Fruit fly (Drosophila melanogaster) whole organism, adult: ENCODE data around the gene CG31650.

Source experiments
- CG12768 ChIP-seq: fragments of 200-800 bp; sonication (Bioruptor generic); optimal IDR thresholded peaks from 2 replicates; lab custom pipeline; 2017; ENCODE audit warnings: missing biosample characterization, missing genetic modification characterization, mild to moderate bottlenecking, moderate library complexity, missing genetic modification reagents
- CG14711 ChIP-seq: fragments of 200-800 bp; sonication (Bioruptor generic); optimal IDR thresholded peaks from 2 replicates; lab custom pipeline; 2018; ENCODE audit warnings: missing biosample characterization, mild to moderate bottlenecking, missing genetic modification characterization, moderate library complexity
- CG33017 ChIP-seq: fragments of 200-800 bp; sonication (Bioruptor generic); optimal IDR thresholded peaks from 2 replicates; lab custom pipeline; 2018; ENCODE audit warnings: missing biosample characterization, mild to moderate bottlenecking, missing genetic modification characterization, moderate library complexity
- CG5204 ChIP-seq: fragments of 200-800 bp; sonication (Bioruptor generic); optimal IDR thresholded peaks from 2 replicates; lab custom pipeline; 2016; ENCODE audit warnings: missing biosample characterization, missing genetic modification characterization
- CG7101 ChIP-seq: fragments of 200-800 bp; sonication (Bioruptor generic); optimal IDR thresholded peaks from 2 replicates; lab custom pipeline; 2018; ENCODE audit warnings: missing biosample characterization, mild to moderate bottlenecking, missing genetic modification characterization, moderate library complexity
- Clk ChIP-seq: fragments of 200-800 bp; sonication (Bioruptor generic); optimal IDR thresholded peaks from 2 replicates; lab custom pipeline; 2017; ENCODE audit warnings: missing biosample characterization, missing genetic modification characterization
- Crg-1 ChIP-seq: fragments of 200-800 bp; sonication (Bioruptor generic); optimal IDR thresholded peaks from 2 replicates; lab custom pipeline; 2016; ENCODE audit warnings: missing biosample characterization, missing genetic modification characterization
- Hr96 ChIP-seq: fragments of 200-800 bp; sonication (Bioruptor generic); optimal IDR thresholded peaks from 2 replicates; lab custom pipeline; 2016; ENCODE audit warnings: missing biosample characterization, missing genetic modification characterization
- Mnt ChIP-seq: fragments of 200-800 bp; sonication (Bioruptor generic); optimal IDR thresholded peaks from 2 replicates; lab custom pipeline; 2016; ENCODE audit warnings: missing biosample characterization, mild to moderate bottlenecking, missing genetic modification characterization
- cic ChIP-seq: fragments of 200-800 bp; sonication (Bioruptor generic); optimal IDR thresholded peaks from 2 replicates; lab custom pipeline; 2017; ENCODE audit warnings: missing biosample characterization, mild to moderate bottlenecking, missing genetic modification characterization, moderate library complexity
- cnc ChIP-seq, 2 experiments: fragments of >200 bp; optimal IDR thresholded peaks; 2 replicates each; lab custom pipeline; 2017
- kay ChIP-seq: fragments of 200-800 bp; sonication (Bioruptor generic); peaks from one replicate; lab custom pipeline; 2016; ENCODE audit warnings: missing biosample characterization, missing genetic modification characterization, borderline replicate concordance
- tj ChIP-seq: fragments of 200-800 bp; sonication (Bioruptor generic); optimal IDR thresholded peaks from 3 replicates; lab custom pipeline; 2017; ENCODE audit warnings: missing biosample characterization, mild to moderate bottlenecking, missing genetic modification characterization, moderate library complexity
- toe ChIP-seq: fragments of 200-800 bp; sonication (Bioruptor generic); optimal IDR thresholded peaks from 2 replicates; lab custom pipeline; 2016; ENCODE audit warnings: missing biosample characterization, missing genetic modification characterization

DNA sequence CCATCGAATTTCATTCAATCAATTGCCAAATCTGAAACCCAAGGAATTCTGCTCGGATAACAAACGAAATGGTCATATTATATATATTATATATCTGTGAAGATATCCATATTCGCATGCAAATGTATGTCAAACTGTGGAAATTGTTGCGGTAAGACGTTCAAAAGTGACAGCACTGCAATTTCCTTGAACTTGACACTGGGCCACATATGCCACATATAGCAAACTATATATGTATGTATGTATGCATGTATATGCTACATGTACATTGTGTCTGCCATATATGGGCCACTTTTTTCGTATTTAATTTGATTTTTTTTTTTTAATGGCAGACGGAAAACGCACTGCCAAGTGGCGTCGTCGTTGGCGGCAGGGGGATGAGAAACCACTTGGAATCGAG is 24.0 kb downstream of the CG31650 start:
- TF ChIP-seq CG7101 (tag; lab: Kevin White, UChicago): no peak
- TF ChIP-seq Hr96 (GFP tag; lab: Kevin White, UChicago): no peak
- TF ChIP-seq Mnt (GFP tag; lab: Kevin White, UChicago): no peak
- no peak for TF ChIP-seq CG5204 (GFP tag; lab: Kevin White, UChicago)
- TF ChIP-seq toe (GFP tag; lab: Kevin White, UChicago): no peak
- TF ChIP-seq tj: peak; percentile 91
- no peak for TF ChIP-seq CG33017 (tag; lab: Kevin White, UChicago)
- TF ChIP-seq Clk (GFP tag; lab: Kevin White, UChicago): no peak
- TF ChIP-seq kay (GFP tag; lab: Kevin White, UChicago): no peak
- no peak for TF ChIP-seq cnc (optimal IDR thresholded peaks at IDR 0.05; lab: Kevin White, UChicago)
- TF ChIP-seq Crg-1 (GFP tag; lab: Kevin White, UChicago): no peak
- TF ChIP-seq cic (GFP tag; lab: Kevin White, UChicago): no peak
- TF ChIP-seq CG12768: no peak
- no peak for TF ChIP-seq CG14711 (tag; lab: Kevin White, UChicago)
